Worm (Caenorhabditis elegans) whole organism, young adult: Measurements from ENCODE around the gene col-93.

Experiments
- C17E4.6 ChIP-seq: fragments of 200-800 bp; sonication (Bioruptor generic); IDR thresholded peaks from 2 replicates; pipeline ENCODE4 v1.3.6; 2022; ENCODE audit warnings: missing genetic modification reagents, missing genetic modification characterization, missing compliant biosample characterization
- F55B11.4 ChIP-seq: sonication (generic microtip); optimal IDR thresholded peaks from 2 replicates; lab custom pipeline; 2016; ENCODE audit warnings: missing compliant biosample characterization, missing genetic modification characterization, borderline replicate concordance; ENCODE audit not compliant: insufficient read depth
- Y67H2A.10 ChIP-seq: fragments of 200-800 bp; sonication (Bioruptor generic); conservative IDR thresholded peaks from 2 replicates; pipeline ENCODE4 v1.3.6; 2022; ENCODE audit warnings: missing genetic modification reagents, missing genetic modification characterization, missing compliant biosample characterization
- attf-3 ChIP-seq: fragments of 200-800 bp; sonication (Bioruptor generic); conservative IDR thresholded peaks from 2 replicates; pipeline ENCODE4 v1.3.6; 2022; ENCODE audit warnings: missing genetic modification reagents, missing genetic modification characterization, missing compliant biosample characterization
- cebp-2 ChIP-seq: fragments of 200-800 bp; sonication (Bioruptor generic); IDR thresholded peaks from 2 replicates; pipeline ENCODE4 v1.3.6; 2022; ENCODE audit warnings: missing genetic modification characterization, missing compliant biosample characterization
- dpff-1 ChIP-seq: sonication (generic microtip); optimal IDR thresholded peaks from 2 replicates; lab custom pipeline; 2017; ENCODE audit warnings: mild to moderate bottlenecking, missing genetic modification characterization, missing compliant biosample characterization
- efl-1 ChIP-seq: fragments of 150-350 bp; optimal IDR thresholded peaks from 2 replicates; lab custom pipeline; 2014; ENCODE audit warnings: missing biosample characterization, missing genetic modification reagents, missing genetic modification characterization
- gei-17 ChIP-seq: fragments of 200-800 bp; sonication (Bioruptor generic); optimal IDR thresholded peaks from 2 replicates; lab custom pipeline; 2018; ENCODE audit warnings: mild to moderate bottlenecking, missing genetic modification characterization, missing compliant biosample characterization
- lin-35 ChIP-seq, 3 experiments: fragments of 150-350 bp in 2 of 3; sonication (generic microtip) in 1 of 3; optimal IDR thresholded peaks; 2 replicates each; lab custom pipeline; 2014 to 2018; ENCODE audit warnings: missing biosample characterization in 3 of 3, missing genetic modification characterization in 3 of 3, missing genetic modification reagents in 3 of 3
- snpc-3.4 ChIP-seq: sonication (generic microtip); optimal IDR thresholded peaks from 2 replicates; lab custom pipeline; 2017; ENCODE audit warnings: missing genetic modification characterization, mild to moderate bottlenecking, missing compliant biosample characterization, antibody characterized with exemption, moderate library complexity, missing genotype, missing genetic modification reagents

DNA sequence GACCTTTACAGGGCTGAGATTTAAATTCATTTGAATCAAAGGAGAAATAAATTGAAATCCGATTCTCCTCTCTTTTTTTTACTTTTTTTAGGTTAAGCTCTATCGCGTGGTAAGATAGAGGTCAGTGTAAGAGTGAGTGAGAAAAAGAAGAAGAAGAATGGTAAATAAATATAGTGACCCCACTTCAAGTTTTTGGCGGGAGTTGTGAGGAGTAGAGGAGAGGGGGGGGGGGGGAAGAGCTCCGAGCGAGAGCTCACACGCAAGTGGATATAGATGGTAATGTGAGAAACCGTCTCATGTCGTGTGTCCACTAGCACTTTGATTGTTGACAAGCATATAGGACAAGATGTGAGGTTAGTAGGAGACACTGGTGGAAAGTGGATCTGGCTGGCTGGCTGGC is 18.4 kb downstream of the col-93 start, which contains the start of gene W05B2.2:
- TF ChIP-seq gei-17 (GFP tag; lab: Kevin White, UChicago) = no peak
- no peak for TF ChIP-seq dpff-1 (tag; lab: Kevin White, UChicago)
- no peak for TF ChIP-seq cebp-2
- no peak for TF ChIP-seq Y67H2A.10 (GFP tag; lab: Robert Waterston, UW)
- no peak for TF ChIP-seq lin-35 (GFP tag; optimal IDR thresholded peaks at IDR 0.05; lab: Kevin White, UChicago)
- no peak for TF ChIP-seq C17E4.6
- no peak for TF ChIP-seq F55B11.4 (tag; lab: Kevin White, UChicago)
- no peak for TF ChIP-seq attf-3
- TF ChIP-seq snpc-3.4 (tag; lab: Kevin White, UChicago) = no peak
- TF ChIP-seq efl-1 (GFP tag; lab: Kevin White, UChicago) = no peak
